Worm (Caenorhabditis elegans): ENCODE data around the gene T09F3.5.

DNA sequence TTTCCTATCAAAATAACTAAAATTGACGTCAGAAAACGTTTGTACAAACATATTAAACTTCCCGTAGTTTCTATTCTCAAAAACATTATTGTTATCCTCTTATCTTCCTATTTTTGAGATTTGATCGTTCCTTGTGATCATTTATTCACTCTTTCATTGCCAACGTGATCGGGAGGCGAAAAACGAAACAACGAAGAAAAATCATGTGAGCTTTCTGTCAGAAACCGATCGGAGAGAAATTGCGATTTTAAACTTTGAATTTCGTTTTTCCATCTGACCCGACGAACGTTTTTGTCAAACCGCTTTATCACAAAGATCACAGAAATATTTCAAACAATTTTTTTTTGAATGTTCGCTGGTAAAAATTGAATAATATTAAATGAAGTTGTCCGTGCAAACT, 49.6 kb downstream of the T09F3.5 start:
- TF ChIP-seq ama-1 (optimal IDR thresholded peaks at IDR 0.05): no peak
- TF ChIP-seq flt-1 (GFP tag; IDR thresholded peaks at IDR 0.05): no peak
- no peak for TF ChIP-seq sea-1 (GFP tag; conservative IDR thresholded peaks at IDR 0.05)
- no peak for TF ChIP-seq F13C5.2 (tag; optimal IDR thresholded peaks at IDR 0.05)
- no peak for TF ChIP-seq scrt-1 (GFP tag; IDR thresholded peaks at IDR 0.05)
- no peak for TF ChIP-seq ets-7 (tag; optimal IDR thresholded peaks at IDR 0.05)
- TF ChIP-seq tbx-11 (GFP tag; IDR thresholded peaks at IDR 0.05): no peak
- TF ChIP-seq tra-4 (tag; optimal IDR thresholded peaks at IDR 0.05): no peak
- no peak for TF ChIP-seq ceh-36 (tag; optimal IDR thresholded peaks at IDR 0.05)
- no peak for TF ChIP-seq hmbx-1 (tag; optimal IDR thresholded peaks at IDR 0.05)
- TF ChIP-seq B0310.2 (tag; optimal IDR thresholded peaks at IDR 0.05): no peak
- TF ChIP-seq hnd-1 (tag; optimal IDR thresholded peaks at IDR 0.05): no peak
